Fruit fly (Drosophila melanogaster) Kc167 (cell line): ENCODE data around the gene Alp10.

Source experiments
- Sin3A ChIP-seq: fragments of >200 bp; optimal IDR thresholded peaks from 2 replicates; lab custom pipeline; 2018; ENCODE audit warnings: missing external identifiers
- psq ChIP-seq: fragments of >200 bp; optimal IDR thresholded peaks from 2 replicates; lab custom pipeline; 2017; ENCODE audit warnings: missing external identifiers

- TF ChIP-seq psq (lab: Kevin White, UChicago) = no peak
- TF ChIP-seq Sin3A (lab: Kevin White, UChicago) = no peak
Observed at dm6 chr3L:5623296-5623695, 28.2 kb upstream of the Alp10 start.
